Fruit fly (Drosophila melanogaster) whole organism, prepupa: ENCODE results near the gene EMC4.

Source experiments
- Blimp-1 ChIP-seq: fragments of 200-800 bp; sonication (Bioruptor generic); optimal IDR thresholded peaks from 3 replicates; lab custom pipeline; 2017; ENCODE audit warnings: missing biosample characterization, missing genetic modification characterization, mild to moderate bottlenecking, moderate library complexity, missing genetic modification reagents
- CG10631 ChIP-seq: fragments of 200-800 bp; sonication (Bioruptor generic); optimal IDR thresholded peaks from 2 replicates; lab custom pipeline; 2016; ENCODE audit warnings: missing biosample characterization, missing genetic modification characterization
- CG11762 ChIP-seq: fragments of 200-800 bp; sonication (Bioruptor generic); optimal IDR thresholded peaks from 3 replicates; lab custom pipeline; 2016; ENCODE audit warnings: missing biosample characterization, missing genetic modification characterization; ENCODE audit not compliant: insufficient read depth
- CG11902 ChIP-seq: fragments of 200-800 bp; sonication (Bioruptor generic); optimal IDR thresholded peaks from 3 replicates; lab custom pipeline; 2016; ENCODE audit warnings: missing biosample characterization, missing genetic modification characterization
- CG15336 ChIP-seq: fragments of 200-800 bp; sonication (Bioruptor generic); IDR thresholded peaks from 2 replicates; pipeline ENCODE4 v1.3.6; 2022; ENCODE audit warnings: missing biosample characterization, missing genetic modification characterization
- CG1621 ChIP-seq: fragments of 200-800 bp; sonication (Bioruptor generic); optimal IDR thresholded peaks from 3 replicates; lab custom pipeline; 2018; ENCODE audit warnings: missing biosample characterization, mild to moderate bottlenecking, missing genetic modification characterization
- CG16779 ChIP-seq: fragments of 200-800 bp; sonication (Bioruptor generic); optimal IDR thresholded peaks from 3 replicates; lab custom pipeline; 2017; ENCODE audit warnings: missing biosample characterization, mild to moderate bottlenecking, missing genetic modification characterization
- CG6163 ChIP-seq: fragments of 200-800 bp; sonication (Bioruptor generic); IDR thresholded peaks from 3 replicates; pipeline ENCODE4 v1.3.6; 2022; ENCODE audit warnings: missing biosample characterization, missing genetic modification characterization
- CG6276 ChIP-seq: fragments of 200-800 bp; sonication (Bioruptor generic); optimal IDR thresholded peaks from 2 replicates; lab custom pipeline; 2017; ENCODE audit warnings: missing biosample characterization, mild to moderate bottlenecking, missing genetic modification characterization
- CG6792 ChIP-seq: fragments of 200-800 bp; sonication (Bioruptor generic); optimal IDR thresholded peaks from 3 replicates; lab custom pipeline; 2016; ENCODE audit warnings: missing biosample characterization, missing genetic modification characterization
- CG7368 ChIP-seq: fragments of 200-800 bp; sonication (Bioruptor generic); optimal IDR thresholded peaks from 3 replicates; lab custom pipeline; 2016; ENCODE audit warnings: missing biosample characterization, missing genetic modification characterization
- CG8319 ChIP-seq: fragments of 200-800 bp; sonication (Bioruptor generic); optimal IDR thresholded peaks from 3 replicates; lab custom pipeline; 2016; ENCODE audit warnings: missing biosample characterization, missing genetic modification characterization
- CG8632 ChIP-seq: fragments of 200-800 bp; sonication (Bioruptor generic); optimal IDR thresholded peaks from 3 replicates; lab custom pipeline; 2016; ENCODE audit warnings: missing biosample characterization, missing genetic modification characterization
- Eip75B ChIP-seq: fragments of 200-800 bp; sonication (Bioruptor generic); optimal IDR thresholded peaks from 3 replicates; lab custom pipeline; 2016; ENCODE audit warnings: missing biosample characterization, missing genetic modification characterization
- Eip78C ChIP-seq: fragments of 200-800 bp; sonication (Bioruptor generic); peaks from one replicate; lab custom pipeline; 2016; ENCODE audit warnings: missing biosample characterization, missing genetic modification characterization
- Ets21C ChIP-seq: fragments of 200-800 bp; sonication (Bioruptor generic); optimal IDR thresholded peaks from 3 replicates; lab custom pipeline; 2016; ENCODE audit warnings: missing biosample characterization, missing genetic modification characterization
- Ets96B ChIP-seq: fragments of 200-800 bp; optimal IDR thresholded peaks from 2 replicates; lab custom pipeline; 2019; ENCODE audit warnings: missing biosample characterization, mild to moderate bottlenecking, missing genetic modification characterization, moderate library complexity
- Hr39 ChIP-seq: fragments of 200-800 bp; sonication (Bioruptor generic); optimal IDR thresholded peaks from 2 replicates; lab custom pipeline; 2016; ENCODE audit warnings: missing biosample characterization, missing genetic modification characterization
- Hr4 ChIP-seq: fragments of 200-800 bp; sonication (Bioruptor generic); optimal IDR thresholded peaks from 3 replicates; lab custom pipeline; 2016; ENCODE audit warnings: missing biosample characterization, missing genetic modification characterization
- OdsH ChIP-seq: fragments of 200-800 bp; sonication (Bioruptor generic); optimal IDR thresholded peaks from 3 replicates; lab custom pipeline; 2016; ENCODE audit warnings: missing biosample characterization, missing genetic modification characterization
- Sox102F ChIP-seq: fragments of 200-800 bp; sonication (Bioruptor generic); optimal IDR thresholded peaks from 2 replicates; lab custom pipeline; 2016; ENCODE audit warnings: missing biosample characterization, mild to moderate bottlenecking, missing genetic modification characterization
- Sox14 ChIP-seq: fragments of 200-800 bp; sonication (Bioruptor generic); optimal IDR thresholded peaks from 3 replicates; lab custom pipeline; 2016; ENCODE audit warnings: missing biosample characterization, missing genetic modification characterization
- Sox15 ChIP-seq: fragments of 200-800 bp; sonication (Bioruptor generic); optimal IDR thresholded peaks from 3 replicates; lab custom pipeline; 2016; ENCODE audit warnings: missing biosample characterization, missing genetic modification characterization
- acj6 ChIP-seq: fragments of 200-800 bp; sonication (Bioruptor generic); optimal IDR thresholded peaks from 3 replicates; lab custom pipeline; 2016; ENCODE audit warnings: missing biosample characterization, missing genetic modification characterization
- dsx ChIP-seq: fragments of 200-800 bp; optimal IDR thresholded peaks from 3 replicates; lab custom pipeline; 2019; ENCODE audit warnings: missing biosample characterization, mild to moderate bottlenecking, missing genetic modification characterization, moderate library complexity; ENCODE audit not compliant: poor library complexity, severe bottlenecking
- eg ChIP-seq: fragments of 200-800 bp; sonication (Bioruptor generic); IDR thresholded peaks from 3 replicates; pipeline ENCODE4 v1.3.6; 2022; ENCODE audit warnings: missing biosample characterization, missing genetic modification characterization
- esn ChIP-seq: fragments of 200-800 bp; sonication (Bioruptor generic); optimal IDR thresholded peaks from 2 replicates; lab custom pipeline; 2016; ENCODE audit warnings: missing biosample characterization, mild to moderate bottlenecking, missing genetic modification characterization, moderate library complexity
- fd59A ChIP-seq: fragments of 200-800 bp; sonication (Bioruptor generic); optimal IDR thresholded peaks from 2 replicates; lab custom pipeline; 2017; ENCODE audit warnings: missing biosample characterization, mild to moderate bottlenecking, missing genetic modification characterization, missing genetic modification reagents
- fd85E ChIP-seq: fragments of 200-800 bp; sonication (Bioruptor generic); optimal IDR thresholded peaks from 3 replicates; lab custom pipeline; 2016; ENCODE audit warnings: missing biosample characterization, missing genetic modification characterization
- fkh ChIP-seq: fragments of 200-800 bp; sonication (Bioruptor generic); optimal IDR thresholded peaks from 3 replicates; lab custom pipeline; 2017; ENCODE audit warnings: missing biosample characterization, mild to moderate bottlenecking, missing genetic modification characterization, moderate library complexity
- pdm3 ChIP-seq: fragments of 200-800 bp; sonication (Bioruptor generic); optimal IDR thresholded peaks from 3 replicates; lab custom pipeline; 2016; ENCODE audit warnings: missing biosample characterization, missing genetic modification characterization
- salr ChIP-seq, 2 experiments: fragments of 200-800 bp; sonication (Bioruptor generic); optimal IDR thresholded peaks; 3 replicates each; lab custom pipeline; 2016 to 2018; ENCODE audit warnings: missing biosample characterization in 2 of 2, missing genetic modification characterization in 2 of 2, mild to moderate bottlenecking in 1 of 2
- spab ChIP-seq: fragments of 200-800 bp; sonication (Bioruptor generic); optimal IDR thresholded peaks from 2 replicates; lab custom pipeline; 2017; ENCODE audit warnings: missing biosample characterization, mild to moderate bottlenecking, missing genetic modification characterization, missing genetic modification reagents
- ss ChIP-seq, 2 experiments: fragments of 200-800 bp; sonication (Bioruptor generic); optimal IDR thresholded peaks; 2 replicates in 1 of 2; 3 replicates in 1 of 2; lab custom pipeline; 2017 to 2018; ENCODE audit warnings: mild to moderate bottlenecking in 2 of 2, missing biosample characterization in 2 of 2, missing genetic modification characterization in 2 of 2, moderate library complexity in 1 of 2
- svp ChIP-seq: fragments of 200-800 bp; sonication (Bioruptor generic); peaks from one replicate; lab custom pipeline; 2016; ENCODE audit warnings: missing biosample characterization, missing genetic modification characterization
- topi ChIP-seq: fragments of 200-800 bp; sonication (Bioruptor generic); optimal IDR thresholded peaks from 3 replicates; lab custom pipeline; 2016; ENCODE audit warnings: missing biosample characterization, missing genetic modification characterization
- vri ChIP-seq: fragments of 200-800 bp; sonication (Bioruptor generic); optimal IDR thresholded peaks from 3 replicates; lab custom pipeline; 2016; ENCODE audit warnings: missing biosample characterization, mild to moderate bottlenecking, missing genetic modification characterization

Gene EMC4

dm6 chr3L:22863367-22864078, 4.5 kb downstream of the EMC4 start, which contains the start of gene CG33169 (continued):
- TF ChIP-seq acj6 = peak; percentile 38
- TF ChIP-seq CG6276 (GFP tag; lab: Kevin White, UChicago) = no peak
- peak; percentile 65 for TF ChIP-seq topi (GFP tag; lab: Kevin White, UChicago)
- TF ChIP-seq svp (GFP tag; lab: Kevin White, UChicago) = peak; percentile 82
- TF ChIP-seq Hr39 = peak; percentile 74
- TF ChIP-seq CG16779 (tag; lab: Kevin White, UChicago) = no peak
- peak; percentile 77 for TF ChIP-seq Sox14 (GFP tag; lab: Kevin White, UChicago)
- no peak for TF ChIP-seq CG11762 (GFP tag; lab: Kevin White, UChicago)
- TF ChIP-seq Ets21C = peak; percentile 44

dm6 chr3L:22860487-22860886, 7.6 kb downstream of the EMC4 start, which contains the start of gene CG13239:
Gene CG13239 (plus strand): TSS chr3L:22860787.
- TF ChIP-seq salr (GFP tag; optimal IDR thresholded peaks at IDR 0.05; lab: Kevin White, UChicago) = no peak
- no peak for TF ChIP-seq CG7368 (GFP tag; lab: Kevin White, UChicago)
- TF ChIP-seq pdm3 (GFP tag; lab: Kevin White, UChicago) = no peak
- no peak for TF ChIP-seq CG10631 (GFP tag; lab: Kevin White, UChicago)
- no peak for TF ChIP-seq dsx (GFP tag; lab: Kevin White, UChicago)
- TF ChIP-seq fkh (GFP tag; lab: Kevin White, UChicago) = no peak
- TF ChIP-seq Ets96B (tag; lab: Kevin White, UChicago) = no peak

- TF ChIP-seq topi (GFP tag; lab: Kevin White, UChicago) (no peak), ss (GFP tag; optimal IDR thresholded peaks at IDR 0.05; lab: Kevin White, UChicago) (peak in 1 of 2 experiments; percentile 90)
Measured at dm6 chr3L:22856009-22856477, 12.0 kb downstream of the EMC4 start, which contains the start of gene CG32459. Gene CG32459 (minus strand): TSS chr3L:22856059.

dm6 chr3L:22853412-22853811, 14.6 kb downstream of the EMC4 start, which contains the start of gene CG32462:
Gene CG32462 (minus strand): TSS chr3L:22853512.
- no peak for TF ChIP-seq pdm3 (GFP tag; lab: Kevin White, UChicago)
- no peak for TF ChIP-seq topi (GFP tag; lab: Kevin White, UChicago)
- TF ChIP-seq Ets96B (tag; lab: Kevin White, UChicago) = no peak
- no peak for TF ChIP-seq fd85E (GFP tag; lab: Kevin White, UChicago)
- TF ChIP-seq CG6163 (GFP tag; lab: Robert Waterston, UW) = no peak
- TF ChIP-seq CG11902 (GFP tag; lab: Kevin White, UChicago) = no peak
- TF ChIP-seq CG6792 = no peak
- no peak for TF ChIP-seq Blimp-1 (GFP tag; lab: Kevin White, UChicago)
- TF ChIP-seq Hr4 (GFP tag; lab: Kevin White, UChicago) = no peak
- no peak for TF ChIP-seq CG16779 (tag; lab: Kevin White, UChicago)

dm6 chr3L:22851172-22852128, 16.6 kb downstream of the EMC4 start:
- TF ChIP-seq CG1621 = peak; percentile 85
- TF ChIP-seq CG7368 (GFP tag; lab: Kevin White, UChicago) = peak; percentile 52
- no peak for TF ChIP-seq fkh (GFP tag; lab: Kevin White, UChicago)
- 0 out of 3 replicates have a peak, but pooled peaks have one; percentile 43 for TF ChIP-seq eg (GFP tag; lab: Robert Waterston, UW)
- TF ChIP-seq fd59A = peak; percentile 61
- TF ChIP-seq Eip75B = peak; percentile 78
- TF ChIP-seq svp (GFP tag; lab: Kevin White, UChicago) = peak; percentile 78
- TF ChIP-seq vri = peak; percentile 63
- TF ChIP-seq CG6163 (GFP tag; lab: Robert Waterston, UW) = peak; percentile 79; the same call in 2 of the 3 replicates
- TF ChIP-seq CG16779 (tag; lab: Kevin White, UChicago) = peak; percentile 84
- TF ChIP-seq Eip78C (GFP tag; lab: Kevin White, UChicago) = peak; percentile 89
- TF ChIP-seq Sox15 (GFP tag; lab: Kevin White, UChicago) = no peak
- TF ChIP-seq spab (GFP tag; lab: Kevin White, UChicago) = peak; percentile 92
- TF ChIP-seq CG15336 (GFP tag; lab: Robert Waterston, UW) = peak; percentile 38; the same call in 1 of the 2 replicates
- peak; percentile 1 for TF ChIP-seq CG11762 (GFP tag; lab: Kevin White, UChicago)
- peak; percentile 33 for TF ChIP-seq esn (GFP tag; lab: Kevin White, UChicago)
- TF ChIP-seq Sox102F (GFP tag; lab: Kevin White, UChicago) = peak; percentile 72
- TF ChIP-seq CG8319 (GFP tag; lab: Kevin White, UChicago) = peak; percentile 22
- peak; percentile 6 for TF ChIP-seq acj6
- TF ChIP-seq CG8632 (GFP tag; lab: Kevin White, UChicago) = peak; percentile 58
- TF ChIP-seq OdsH (GFP tag; lab: Kevin White, UChicago) = peak; percentile 10
- no peak for TF ChIP-seq Hr4 (GFP tag; lab: Kevin White, UChicago)
